Fruit fly (Drosophila melanogaster): Measurements from ENCODE around the gene Nf-YC.

DNA sequence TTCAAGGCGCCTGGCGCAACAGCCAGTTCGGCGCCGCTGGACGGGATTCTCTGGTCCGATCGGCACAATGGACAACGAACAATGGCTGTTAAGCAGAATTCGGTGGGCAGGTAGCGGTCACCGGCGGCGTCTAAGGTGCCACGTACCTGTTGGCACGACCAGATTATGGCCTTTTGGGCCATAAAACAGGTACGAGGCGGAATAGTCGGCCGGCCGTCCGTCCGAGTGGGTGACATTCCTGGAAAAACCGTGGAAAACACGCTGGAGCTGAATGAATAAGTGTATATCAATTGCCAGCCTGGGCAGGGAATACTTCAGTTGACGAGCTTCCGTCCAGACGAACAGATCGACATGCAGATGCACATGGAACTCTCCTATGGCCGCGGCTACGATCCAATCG, 2.2 kb upstream of the Nf-YC start, which contains the start of gene Atx-1:
- TF ChIP-seq CTCF (optimal IDR thresholded peaks at IDR 0.05) (no peak), CG8478 (optimal IDR thresholded peaks at IDR 0.05) (no peak)
